Worm (Caenorhabditis elegans) whole organism, L4 larva: ENCODE results near the gene tre-3.

Source experiments
- F10B5.3 ChIP-seq: sonication (generic microtip); optimal IDR thresholded peaks from 2 replicates; lab custom pipeline; 2016; ENCODE audit warnings: mild to moderate bottlenecking, missing genetic modification characterization, missing compliant biosample characterization
- T20F7.1 ChIP-seq: fragments of 200-800 bp; sonication (Bioruptor generic); optimal IDR thresholded peaks from 2 replicates; lab custom pipeline; 2018; ENCODE audit warnings: mild to moderate bottlenecking, missing genetic modification characterization, missing compliant biosample characterization
- T26A8.4 ChIP-seq: fragments of 200-800 bp; sonication (Bioruptor generic); IDR thresholded peaks from 2 replicates; pipeline ENCODE4 v1.3.6; 2022; ENCODE audit warnings: missing genetic modification characterization, missing compliant biosample characterization
- Y5F2A.4 ChIP-seq: fragments of 200-800 bp; sonication (Bioruptor generic); optimal IDR thresholded peaks from 2 replicates; lab custom pipeline; 2018; ENCODE audit warnings: mild to moderate bottlenecking, missing genetic modification characterization, missing compliant biosample characterization
- ZK337.2 ChIP-seq: fragments of 200-800 bp; sonication (Bioruptor generic); IDR thresholded peaks from 2 replicates; pipeline ENCODE4 v1.3.6; 2022; ENCODE audit warnings: missing genetic modification reagents, missing genetic modification characterization, missing compliant biosample characterization
- ZK546.5 ChIP-seq, 2 experiments: sonication (generic microtip); optimal IDR thresholded peaks; 2 replicates each; lab custom pipeline; 2017; ENCODE audit warnings: missing biosample characterization in 2 of 2, missing genetic modification characterization in 2 of 2
- arid-1 ChIP-seq: fragments of 200-800 bp; sonication (Bioruptor generic); conservative IDR thresholded peaks from 2 replicates; pipeline ENCODE4 v1.3.6; 2022; ENCODE audit warnings: missing genetic modification reagents, missing genetic modification characterization, missing compliant biosample characterization
- attf-4 ChIP-seq: sonication (generic microtip); optimal IDR thresholded peaks from 3 replicates; lab custom pipeline; 2017; ENCODE audit warnings: missing biosample characterization, missing genetic modification characterization
- ceh-20 ChIP-seq: fragments of 200-800 bp; sonication (Bioruptor generic); IDR thresholded peaks from 2 replicates; pipeline ENCODE4 v1.3.6; 2022; ENCODE audit warnings: missing genetic modification reagents, missing genetic modification characterization, missing compliant biosample characterization
- ceh-32 ChIP-seq: sonication (generic microtip); optimal IDR thresholded peaks from 2 replicates; lab custom pipeline; 2016; ENCODE audit warnings: mild to moderate bottlenecking, missing genetic modification characterization, missing compliant biosample characterization; ENCODE audit not compliant: poor library complexity
- ceh-62 ChIP-seq: sonication (generic microtip); optimal IDR thresholded peaks from 2 replicates; lab custom pipeline; 2017; ENCODE audit warnings: missing biosample characterization, missing genetic modification characterization
- daf-12 ChIP-seq: fragments of 150-350 bp; optimal IDR thresholded peaks from 2 replicates; lab custom pipeline; 2014; ENCODE audit warnings: missing biosample characterization, missing genetic modification reagents, missing genetic modification characterization
- daf-19 ChIP-seq: fragments of 200-800 bp; sonication (Bioruptor generic); conservative IDR thresholded peaks from 2 replicates; pipeline ENCODE4 v1.3.6; 2022; ENCODE audit warnings: missing genetic modification characterization, missing compliant biosample characterization
- dmd-6 ChIP-seq: fragments of 200-800 bp; sonication (Bioruptor generic); IDR thresholded peaks from 2 replicates; pipeline ENCODE4 v1.3.6; 2022; ENCODE audit warnings: missing genetic modification reagents, missing genetic modification characterization, missing compliant biosample characterization
- dmd-9 ChIP-seq: fragments of 200-800 bp; sonication (Bioruptor generic); IDR thresholded peaks from 2 replicates; pipeline ENCODE4 v1.3.6; 2022; ENCODE audit warnings: missing genetic modification reagents, missing genetic modification characterization, missing compliant biosample characterization
- dpl-1 ChIP-seq: fragments of 150-350 bp; optimal IDR thresholded peaks from 2 replicates; lab custom pipeline; 2014; ENCODE audit warnings: missing biosample characterization, missing genetic modification reagents, missing genetic modification characterization
- duxl-1 ChIP-seq: sonication (generic microtip); optimal IDR thresholded peaks from 2 replicates; lab custom pipeline; 2016; ENCODE audit warnings: mild to moderate bottlenecking, missing genetic modification characterization, moderate library complexity, missing compliant biosample characterization; ENCODE audit not compliant: poor library complexity
- fkh-10 ChIP-seq: fragments of 150-350 bp; optimal IDR thresholded peaks from 2 replicates; lab custom pipeline; 2014; ENCODE audit warnings: missing biosample characterization, missing genetic modification reagents, missing genetic modification characterization
- hif-1 ChIP-seq, 2 experiments: sonication (generic microtip); optimal IDR thresholded peaks; 2 replicates each; lab custom pipeline; 2016 to 2017; ENCODE audit warnings: missing compliant biosample characterization in 2 of 2, missing genetic modification characterization in 2 of 2, missing genetic modification reagents in 2 of 2, missing genotype in 2 of 2, mild to moderate bottlenecking in 1 of 2
- hlh-11 ChIP-seq: fragments of 200-800 bp; sonication (Bioruptor generic); optimal IDR thresholded peaks from 2 replicates; lab custom pipeline; 2018; ENCODE audit warnings: mild to moderate bottlenecking, missing genetic modification characterization, missing compliant biosample characterization
- hmg-1.1 ChIP-seq: fragments of 200-800 bp; sonication (Bioruptor generic); IDR thresholded peaks from 2 replicates; pipeline ENCODE4 v1.3.6; 2022; ENCODE audit warnings: missing genetic modification reagents, missing genetic modification characterization, missing compliant biosample characterization
- jun-1 ChIP-seq: fragments of 150-350 bp; optimal IDR thresholded peaks from 2 replicates; lab custom pipeline; 2014; ENCODE audit warnings: missing biosample characterization, missing genetic modification reagents, missing genetic modification characterization
- lin-38 ChIP-seq: fragments of 200-800 bp; sonication (Bioruptor generic); IDR thresholded peaks from 2 replicates; pipeline ENCODE4 v1.3.6; 2022; ENCODE audit warnings: missing genetic modification reagents, missing genetic modification characterization, missing compliant biosample characterization
- lsy-2 ChIP-seq, 2 experiments: fragments of 150-350 bp in 1 of 2; sonication (generic microtip) in 1 of 2; optimal IDR thresholded peaks; 2 replicates each; lab custom pipeline; 2014 to 2017; ENCODE audit warnings: missing biosample characterization in 2 of 2, missing genetic modification characterization in 2 of 2
- mep-1 ChIP-seq: fragments of 150-350 bp; sonication (generic microtip); optimal IDR thresholded peaks from 3 replicates; lab custom pipeline; 2014; ENCODE audit warnings: missing biosample characterization, missing genetic modification characterization
- mes-2 ChIP-seq: sonication (generic microtip); optimal IDR thresholded peaks from 2 replicates; lab custom pipeline; 2016; ENCODE audit warnings: missing genotype, mild to moderate bottlenecking, missing genetic modification characterization, missing compliant biosample characterization; ENCODE audit not compliant: poor library complexity, severe bottlenecking
- nhr-102 ChIP-seq: sonication (generic microtip); optimal IDR thresholded peaks from 2 replicates; lab custom pipeline; 2016; ENCODE audit warnings: mild to moderate bottlenecking, missing genetic modification characterization, moderate library complexity, missing compliant biosample characterization
- nhr-11 ChIP-seq: fragments of 150-350 bp; optimal IDR thresholded peaks from 2 replicates; lab custom pipeline; 2014; ENCODE audit warnings: missing biosample characterization, missing genetic modification characterization
- nhr-237 ChIP-seq: sonication (generic microtip); optimal IDR thresholded peaks from 2 replicates; lab custom pipeline; 2017; ENCODE audit warnings: missing biosample characterization, missing genetic modification characterization
- nhr-25 ChIP-seq: sonication (generic microtip); optimal IDR thresholded peaks from 2 replicates; lab custom pipeline; 2017; ENCODE audit warnings: missing genetic modification characterization, mild to moderate bottlenecking, missing compliant biosample characterization, antibody characterized with exemption, moderate library complexity, borderline replicate concordance; ENCODE audit not compliant: insufficient read depth
- nhr-28 ChIP-seq: fragments of 150-350 bp; optimal IDR thresholded peaks from 2 replicates; lab custom pipeline; 2014; ENCODE audit warnings: missing biosample characterization, missing genetic modification characterization
- nhr-6 ChIP-seq: fragments of 150-350 bp; optimal IDR thresholded peaks from 2 replicates; lab custom pipeline; 2014; ENCODE audit warnings: missing biosample characterization, missing genetic modification characterization
- nhr-77 ChIP-seq: fragments of 150-350 bp; optimal IDR thresholded peaks from 2 replicates; lab custom pipeline; 2014; ENCODE audit warnings: missing biosample characterization, missing genetic modification characterization
- pha-4 ChIP-seq, 2 experiments: fragments of 150-350 bp in 1 of 2; fragments of 200-800 bp in 1 of 2; sonication (Bioruptor generic) in 1 of 2; IDR thresholded peaks in 1 of 2; optimal IDR thresholded peaks in 1 of 2; 2 replicates each; pipeline versions ENCODE4 v1.3.6 to Lab custom; 2014 to 2022; ENCODE audit warnings: missing genetic modification characterization in 2 of 2, missing genetic modification reagents in 2 of 2, missing biosample characterization in 1 of 2, missing compliant biosample characterization in 1 of 2
- pqm-1 ChIP-seq: sonication (generic microtip); optimal IDR thresholded peaks from 2 replicates; lab custom pipeline; 2017; ENCODE audit warnings: missing biosample characterization, missing genetic modification characterization
- skn-1 ChIP-seq: fragments of 150-350 bp; optimal IDR thresholded peaks from 2 replicates; lab custom pipeline; 2014; ENCODE audit warnings: missing biosample characterization, missing genetic modification characterization
- snpc-1.2 ChIP-seq: fragments of 200-800 bp; sonication (Bioruptor generic); IDR thresholded peaks from 2 replicates; pipeline ENCODE4 v1.3.6; 2022; ENCODE audit warnings: missing genetic modification reagents, missing genetic modification characterization, missing compliant biosample characterization
- spr-1 ChIP-seq: sonication (generic microtip); optimal IDR thresholded peaks from 2 replicates; lab custom pipeline; 2016; ENCODE audit warnings: mild to moderate bottlenecking, missing genetic modification characterization, missing compliant biosample characterization
- spr-3 ChIP-seq: fragments of 200-800 bp; sonication (Bioruptor generic); optimal IDR thresholded peaks from 2 replicates; lab custom pipeline; 2018; ENCODE audit warnings: mild to moderate bottlenecking, missing genetic modification characterization, missing compliant biosample characterization
- tra-1 ChIP-seq: fragments of 200-800 bp; sonication (Bioruptor generic); IDR thresholded peaks from 2 replicates; pipeline ENCODE4 v1.3.6; 2022; ENCODE audit warnings: missing genetic modification reagents, missing genetic modification characterization, missing compliant biosample characterization
- unc-130 ChIP-seq: sonication (generic microtip); optimal IDR thresholded peaks from 2 replicates; lab custom pipeline; 2016; ENCODE audit warnings: missing genetic modification reagents, missing genetic modification characterization, missing compliant biosample characterization
- unc-39 ChIP-seq: sonication (generic microtip); optimal IDR thresholded peaks from 2 replicates; lab custom pipeline; 2017; ENCODE audit warnings: missing biosample characterization, missing genetic modification characterization
- unc-62 ChIP-seq, 3 experiments: fragments of 150-350 bp in 1 of 3; sonication (generic microtip); optimal IDR thresholded peaks in 2 of 3; peaks in 1 of 3; 1 replicate in 1 of 3; 2 replicates in 2 of 3; lab custom pipeline; 2014 to 2017; ENCODE audit warnings: missing biosample characterization in 3 of 3, missing genetic modification characterization in 3 of 3, missing genetic modification reagents in 3 of 3, missing genotype in 1 of 3
- vab-7 ChIP-seq: fragments of 200-800 bp; sonication (Bioruptor generic); IDR thresholded peaks from 2 replicates; pipeline ENCODE4 v1.3.6; 2022; ENCODE audit warnings: missing genetic modification reagents, missing genetic modification characterization, missing compliant biosample characterization
- zfp-2 ChIP-seq: sonication (generic microtip); optimal IDR thresholded peaks from 2 replicates; lab custom pipeline; 2016; ENCODE audit warnings: mild to moderate bottlenecking, missing genetic modification characterization, missing compliant biosample characterization
- zip-2 ChIP-seq: fragments of 150-350 bp; optimal IDR thresholded peaks from 2 replicates; lab custom pipeline; 2014; ENCODE audit warnings: missing biosample characterization, missing genetic modification characterization

Gene tre-3

ce11 chrV:11715797-11716196, at the start of gene tre-3:
Gene tre-3 (minus strand): TSS chrV:11715903.
- TF ChIP-seq ZK546.5 (tag; optimal IDR thresholded peaks at IDR 0.05; lab: Kevin White, UChicago) (no peak), unc-62 (GFP tag; optimal IDR thresholded peaks at IDR 0.05 in 1 of 2; lab: Kevin White, UChicago) (peak in 1 of 2 experiments; percentile 27), unc-62 (tag; optimal IDR thresholded peaks at IDR 0.05; lab: Kevin White, UChicago) (no peak), pha-4 (GFP tag; IDR thresholded peaks at IDR 0.05; lab: Robert Waterston, UW) (no peak), pha-4 (tag; optimal IDR thresholded peaks at IDR 0.05; lab: Kevin White, UChicago) (no peak), dpl-1 (GFP tag; lab: Kevin White, UChicago) (no peak), T26A8.4 (GFP tag; lab: Robert Waterston, UW) (no peak), nhr-11 (no peak), ZK337.2 (GFP tag; lab: Robert Waterston, UW) (no peak), nhr-25 (tag; lab: Kevin White, UChicago) (no peak), duxl-1 (tag; lab: Kevin White, UChicago) (no peak), ceh-62 (tag; lab: Kevin White, UChicago) (no peak), nhr-28 (tag; lab: Kevin White, UChicago) (peak; percentile 12), mes-2 (no peak), tra-1 (GFP tag; lab: Robert Waterston, UW) (no peak), pqm-1 (tag; lab: Kevin White, UChicago) (peak; percentile 8), fkh-10 (GFP tag; lab: Kevin White, UChicago) (no peak), nhr-237 (tag; lab: Kevin White, UChicago) (no peak), zfp-2 (tag; lab: Kevin White, UChicago) (no peak), spr-3 (no peak), nhr-6 (tag; lab: Kevin White, UChicago) (no peak), unc-39 (tag; lab: Kevin White, UChicago) (no peak), dmd-6 (GFP tag; lab: Robert Waterston, UW) (peak; percentile 51; the same call in 1 of the 2 replicates), dmd-9 (GFP tag; lab: Robert Waterston, UW) (no peak), T20F7.1 (GFP tag; lab: Kevin White, UChicago) (no peak), ceh-32 (tag; lab: Kevin White, UChicago) (no peak), arid-1 (GFP tag; lab: Robert Waterston, UW) (no peak), lsy-2 (tag; optimal IDR thresholded peaks at IDR 0.05; lab: Kevin White, UChicago) (no peak), hmg-1.1 (GFP tag; lab: Robert Waterston, UW) (no peak), zip-2 (no peak), skn-1 (tag; lab: Kevin White, UChicago) (no peak), attf-4 (no peak)

DNA sequence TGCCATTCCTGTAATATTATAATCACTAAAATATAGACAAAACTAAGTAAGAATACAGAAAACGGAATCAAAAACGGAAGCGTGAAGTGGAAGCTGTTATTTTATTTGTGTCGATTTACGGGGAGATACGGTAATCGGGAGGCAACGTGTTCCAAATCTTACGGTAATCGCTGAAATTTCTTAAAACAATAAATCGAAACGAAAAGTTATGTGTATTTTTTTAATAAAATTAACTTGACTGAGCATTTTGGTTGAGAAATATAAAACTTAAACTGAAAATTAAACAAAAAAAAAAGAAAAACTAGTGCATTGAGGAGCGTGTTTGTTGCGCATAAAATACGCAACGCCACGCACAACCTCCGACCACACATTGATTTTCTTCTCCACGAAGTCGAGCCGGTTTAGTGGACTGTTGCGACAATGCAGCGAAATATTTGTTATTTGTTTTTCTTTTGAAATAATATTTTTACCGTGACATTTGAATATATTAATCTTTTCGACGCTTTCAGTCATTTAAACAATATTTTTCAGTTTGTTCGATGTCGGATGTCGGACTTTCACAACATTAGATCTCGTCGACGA, 48.8 kb upstream of the tre-3 start, which contains the start of the genes F55A11.1 and syx-5:
F55A11.1 (minus strand) TSS at position 13 of the 582 bp plus-strand sequence.
syx-5 (plus strand) TSS at position 532 of the 582 bp plus-strand sequence.
- TF ChIP-seq nhr-102 (tag; lab: Kevin White, UChicago) (peak; percentile 90), mes-2 (peak; percentile 57), daf-19 (no peak), nhr-11 (peak; percentile 50), daf-12 (tag; lab: Kevin White, UChicago) (no peak), lin-38 (GFP tag; lab: Robert Waterston, UW) (peak; percentile 79), pqm-1 (tag; lab: Kevin White, UChicago) (peak; percentile 7), Y5F2A.4 (GFP tag; lab: Kevin White, UChicago) (no peak), unc-39 (tag; lab: Kevin White, UChicago) (no peak), dpl-1 (GFP tag; lab: Kevin White, UChicago) (peak; percentile 71), ceh-32 (tag; lab: Kevin White, UChicago) (peak; percentile 42), ceh-20 (GFP tag; lab: Robert Waterston, UW) (0 out of 2 replicates have a peak, but pooled peaks have one; percentile 45), unc-130 (GFP tag; lab: Kevin White, UChicago) (peak; percentile 18), mep-1 (tag; lab: Kevin White, UChicago) (peak; percentile 89), ceh-62 (tag; lab: Kevin White, UChicago) (no peak), hlh-11 (tag; lab: Kevin White, UChicago) (peak; percentile 86), fkh-10 (GFP tag; lab: Kevin White, UChicago) (peak; percentile 76), nhr-6 (tag; lab: Kevin White, UChicago) (peak; percentile 59), vab-7 (GFP tag; lab: Robert Waterston, UW) (peak; percentile 32; the same call in 1 of the 2 replicates), zfp-2 (tag; lab: Kevin White, UChicago) (peak; percentile 12), nhr-77 (tag; lab: Kevin White, UChicago) (peak; percentile 46), hif-1 (tag; optimal IDR thresholded peaks at IDR 0.05; lab: Kevin White, UChicago) (peak; percentile 22 to 63), jun-1 (tag; lab: Kevin White, UChicago) (peak; percentile 10), snpc-1.2 (GFP tag; lab: Robert Waterston, UW) (0 out of 2 replicates have a peak, but pooled peaks have one; percentile 9), F10B5.3 (peak; percentile 78), spr-3 (peak; percentile 78), spr-1 (peak; percentile 90)
